Fruit fly (Drosophila melanogaster): ENCODE measurements around the gene MnM.

DNA sequence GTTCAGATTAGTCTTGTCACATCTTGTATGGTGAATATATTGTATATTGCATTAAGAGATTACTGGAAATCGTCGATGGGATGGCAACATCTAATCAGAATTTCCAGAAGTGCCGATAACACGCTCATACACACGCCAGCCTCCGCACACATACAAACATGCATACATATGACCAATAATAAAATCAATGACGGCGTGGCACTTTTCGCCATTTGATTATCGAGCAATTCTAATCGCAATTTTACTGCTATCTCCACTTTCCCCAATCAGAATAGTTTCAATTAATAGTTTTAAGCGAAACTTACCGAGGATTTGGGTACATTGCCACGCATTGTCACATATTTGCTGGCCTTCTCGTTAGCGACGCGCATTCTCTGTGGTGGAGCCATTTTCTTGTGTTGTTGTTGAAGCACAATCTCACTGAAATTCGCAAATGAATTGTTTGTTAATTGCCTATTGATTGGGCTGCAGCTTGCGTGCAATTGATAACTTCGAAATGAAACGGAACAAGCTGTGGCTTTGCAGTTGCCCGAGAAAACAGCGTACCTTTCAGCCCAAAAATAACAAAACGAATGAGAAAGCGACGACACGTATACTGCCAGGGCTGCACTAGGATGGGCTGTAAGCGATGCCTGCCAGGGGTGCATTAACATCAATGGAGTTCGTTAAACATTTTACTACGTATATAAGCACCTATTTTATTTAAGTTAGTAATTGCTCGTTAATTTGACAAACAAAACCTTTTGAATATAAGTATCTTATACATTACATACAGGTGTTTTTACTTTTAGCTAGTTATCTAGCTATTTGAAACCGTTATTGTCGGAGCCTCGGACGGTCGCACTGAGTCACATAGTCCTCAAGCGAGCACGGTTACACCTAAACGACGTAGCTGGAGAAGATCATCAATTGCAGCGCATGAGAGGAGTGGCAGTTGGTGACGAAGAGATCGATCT, 20.3 kb upstream of the MnM start, which contains the start of the genes CG32276 and gry:
- TF ChIP-seq h (optimal IDR thresholded peaks at IDR 0.05) = no peak
- TF ChIP-seq Sin3A (optimal IDR thresholded peaks at IDR 0.05) = no peak
- TF ChIP-seq psq (optimal IDR thresholded peaks at IDR 0.05) = no peak
- TF ChIP-seq Myc (optimal IDR thresholded peaks at IDR 0.05) = no peak
- TF ChIP-seq ttk (optimal IDR thresholded peaks at IDR 0.05) = no peak
- TF ChIP-seq insv (optimal IDR thresholded peaks at IDR 0.05) = no peak

Data from Kc167 (cell line).